Worm (Caenorhabditis elegans) whole organism, L4 larva: ENCODE data around the gene F55G1.7.

Experiments
- D1046.2 ChIP-seq: fragments of 200-800 bp; sonication (Bioruptor generic); IDR thresholded peaks from 2 replicates; pipeline ENCODE4 v1.3.6; 2022; ENCODE audit warnings: missing genetic modification characterization, missing compliant biosample characterization
- F10B5.3 ChIP-seq: sonication (generic microtip); optimal IDR thresholded peaks from 2 replicates; lab custom pipeline; 2016; ENCODE audit warnings: mild to moderate bottlenecking, missing genetic modification characterization, missing compliant biosample characterization
- F26F4.8 ChIP-seq: fragments of 200-800 bp; sonication (Bioruptor generic); conservative IDR thresholded peaks from 2 replicates; pipeline ENCODE4 v1.3.6; 2022; ENCODE audit warnings: missing genetic modification characterization, missing compliant biosample characterization
- F37D6.2 ChIP-seq: sonication (generic microtip); optimal IDR thresholded peaks from 2 replicates; lab custom pipeline; 2016; ENCODE audit warnings: mild to moderate bottlenecking, missing genetic modification characterization, missing compliant biosample characterization
- F49E8.2 ChIP-seq: sonication (generic microtip); optimal IDR thresholded peaks from 2 replicates; lab custom pipeline; 2016; ENCODE audit warnings: missing compliant biosample characterization, mild to moderate bottlenecking, missing genetic modification characterization, borderline replicate concordance
- T20F7.1 ChIP-seq: fragments of 200-800 bp; sonication (Bioruptor generic); optimal IDR thresholded peaks from 2 replicates; lab custom pipeline; 2018; ENCODE audit warnings: mild to moderate bottlenecking, missing genetic modification characterization, missing compliant biosample characterization
- T26A8.4 ChIP-seq: fragments of 200-800 bp; sonication (Bioruptor generic); IDR thresholded peaks from 2 replicates; pipeline ENCODE4 v1.3.6; 2022; ENCODE audit warnings: missing genetic modification characterization, missing compliant biosample characterization
- Y105C5A.15 ChIP-seq: fragments of 200-800 bp; sonication (Bioruptor generic); IDR thresholded peaks from 2 replicates; pipeline ENCODE4 v1.3.6; 2022; ENCODE audit warnings: missing genetic modification characterization, missing compliant biosample characterization
- Y5F2A.4 ChIP-seq: fragments of 200-800 bp; sonication (Bioruptor generic); optimal IDR thresholded peaks from 2 replicates; lab custom pipeline; 2018; ENCODE audit warnings: mild to moderate bottlenecking, missing genetic modification characterization, missing compliant biosample characterization
- Y75B8A.6 ChIP-seq: fragments of 200-800 bp; sonication (Bioruptor generic); IDR thresholded peaks from 2 replicates; pipeline ENCODE4 v1.3.6; 2022; ENCODE audit warnings: missing genetic modification reagents, missing genetic modification characterization, missing compliant biosample characterization
- attf-4 ChIP-seq: sonication (generic microtip); optimal IDR thresholded peaks from 3 replicates; lab custom pipeline; 2017; ENCODE audit warnings: missing biosample characterization, missing genetic modification characterization
- ceh-32 ChIP-seq: sonication (generic microtip); optimal IDR thresholded peaks from 2 replicates; lab custom pipeline; 2016; ENCODE audit warnings: mild to moderate bottlenecking, missing genetic modification characterization, missing compliant biosample characterization; ENCODE audit not compliant: poor library complexity
- ceh-44 ChIP-seq: fragments of 200-800 bp; sonication (Bioruptor generic); IDR thresholded peaks from 2 replicates; pipeline ENCODE4 v1.3.6; 2022; ENCODE audit warnings: missing genetic modification reagents, missing genetic modification characterization, missing compliant biosample characterization
- ceh-82 ChIP-seq: sonication (generic microtip); optimal IDR thresholded peaks from 2 replicates; lab custom pipeline; 2017; ENCODE audit warnings: missing biosample characterization, missing genetic modification characterization
- ces-1 ChIP-seq: fragments of 150-350 bp; sonication (generic microtip); optimal IDR thresholded peaks from 4 replicates; lab custom pipeline; 2014; ENCODE audit warnings: missing biosample characterization, missing genetic modification reagents, missing genetic modification characterization
- daf-16 ChIP-seq, 3 experiments: sonication (generic microtip); optimal IDR thresholded peaks; 2 replicates each; lab custom pipeline; 2016 to 2017; ENCODE audit warnings: missing genetic modification characterization in 3 of 3, missing genetic modification reagents in 3 of 3, mild to moderate bottlenecking in 2 of 3, missing compliant biosample characterization in 2 of 3, missing biosample characterization in 1 of 3, moderate library complexity in 1 of 3
- dmd-9 ChIP-seq: fragments of 200-800 bp; sonication (Bioruptor generic); IDR thresholded peaks from 2 replicates; pipeline ENCODE4 v1.3.6; 2022; ENCODE audit warnings: missing genetic modification reagents, missing genetic modification characterization, missing compliant biosample characterization
- egl-27 ChIP-seq: sonication (generic microtip); optimal IDR thresholded peaks from 3 replicates; lab custom pipeline; 2017; ENCODE audit warnings: missing biosample characterization, missing genetic modification reagents, missing genetic modification characterization
- fkh-10 ChIP-seq: fragments of 150-350 bp; optimal IDR thresholded peaks from 2 replicates; lab custom pipeline; 2014; ENCODE audit warnings: missing biosample characterization, missing genetic modification reagents, missing genetic modification characterization
- fos-1 ChIP-seq: fragments of 150-350 bp; optimal IDR thresholded peaks from 2 replicates; lab custom pipeline; 2014; ENCODE audit warnings: missing biosample characterization, missing genetic modification characterization
- hif-1 ChIP-seq, 2 experiments: sonication (generic microtip); optimal IDR thresholded peaks; 2 replicates each; lab custom pipeline; 2016 to 2017; ENCODE audit warnings: missing compliant biosample characterization in 2 of 2, missing genetic modification characterization in 2 of 2, missing genetic modification reagents in 2 of 2, missing genotype in 2 of 2, mild to moderate bottlenecking in 1 of 2
- hlh-11 ChIP-seq: fragments of 200-800 bp; sonication (Bioruptor generic); optimal IDR thresholded peaks from 2 replicates; lab custom pipeline; 2018; ENCODE audit warnings: mild to moderate bottlenecking, missing genetic modification characterization, missing compliant biosample characterization
- hmg-1.1 ChIP-seq: fragments of 200-800 bp; sonication (Bioruptor generic); IDR thresholded peaks from 2 replicates; pipeline ENCODE4 v1.3.6; 2022; ENCODE audit warnings: missing genetic modification reagents, missing genetic modification characterization, missing compliant biosample characterization
- lin-1 ChIP-seq: fragments of 200-800 bp; sonication (Bioruptor generic); IDR thresholded peaks from 2 replicates; pipeline ENCODE4 v1.3.6; 2022; ENCODE audit warnings: missing genetic modification reagents, missing genetic modification characterization, missing compliant biosample characterization
- lin-13 ChIP-seq: fragments of 150-350 bp; optimal IDR thresholded peaks from 2 replicates; lab custom pipeline; 2014; ENCODE audit warnings: missing biosample characterization, missing genetic modification reagents, missing genetic modification characterization
- lin-15B ChIP-seq: fragments of 150-350 bp; sonication (generic microtip); optimal IDR thresholded peaks from 3 replicates; lab custom pipeline; 2014; ENCODE audit warnings: missing biosample characterization, missing genetic modification characterization
- lin-29 ChIP-seq: fragments of 200-800 bp; sonication (Bioruptor generic); IDR thresholded peaks from 2 replicates; pipeline ENCODE4 v1.3.6; 2022; ENCODE audit warnings: missing genetic modification reagents, missing genetic modification characterization, missing compliant biosample characterization
- lin-39 ChIP-seq: fragments of 150-350 bp; optimal IDR thresholded peaks from 2 replicates; lab custom pipeline; 2014; ENCODE audit warnings: missing biosample characterization, missing genetic modification reagents, missing genetic modification characterization
- mep-1 ChIP-seq: fragments of 150-350 bp; sonication (generic microtip); optimal IDR thresholded peaks from 3 replicates; lab custom pipeline; 2014; ENCODE audit warnings: missing biosample characterization, missing genetic modification characterization
- nhr-10 ChIP-seq: fragments of 150-350 bp; optimal IDR thresholded peaks from 2 replicates; lab custom pipeline; 2014; ENCODE audit warnings: missing biosample characterization, missing genetic modification characterization
- nhr-237 ChIP-seq: sonication (generic microtip); optimal IDR thresholded peaks from 2 replicates; lab custom pipeline; 2017; ENCODE audit warnings: missing biosample characterization, missing genetic modification characterization
- nhr-25 ChIP-seq: sonication (generic microtip); optimal IDR thresholded peaks from 2 replicates; lab custom pipeline; 2017; ENCODE audit warnings: missing genetic modification characterization, mild to moderate bottlenecking, missing compliant biosample characterization, antibody characterized with exemption, moderate library complexity, borderline replicate concordance; ENCODE audit not compliant: insufficient read depth
- nhr-28 ChIP-seq: fragments of 150-350 bp; optimal IDR thresholded peaks from 2 replicates; lab custom pipeline; 2014; ENCODE audit warnings: missing biosample characterization, missing genetic modification characterization
- nhr-42 ChIP-seq: fragments of 200-800 bp; sonication (Bioruptor generic); IDR thresholded peaks from 2 replicates; pipeline ENCODE4 v1.3.6; 2022; ENCODE audit warnings: missing genetic modification characterization, missing compliant biosample characterization
- nhr-6 ChIP-seq: fragments of 150-350 bp; optimal IDR thresholded peaks from 2 replicates; lab custom pipeline; 2014; ENCODE audit warnings: missing biosample characterization, missing genetic modification characterization
- nhr-76 ChIP-seq: fragments of 150-350 bp; optimal IDR thresholded peaks from 2 replicates; lab custom pipeline; 2014; ENCODE audit warnings: missing biosample characterization, missing genetic modification characterization
- nhr-77 ChIP-seq: fragments of 150-350 bp; optimal IDR thresholded peaks from 2 replicates; lab custom pipeline; 2014; ENCODE audit warnings: missing biosample characterization, missing genetic modification characterization
- pha-4 ChIP-seq, 2 experiments: fragments of 150-350 bp in 1 of 2; fragments of 200-800 bp in 1 of 2; sonication (Bioruptor generic) in 1 of 2; IDR thresholded peaks in 1 of 2; optimal IDR thresholded peaks in 1 of 2; 2 replicates each; pipeline versions ENCODE4 v1.3.6 to Lab custom; 2014 to 2022; ENCODE audit warnings: missing genetic modification characterization in 2 of 2, missing genetic modification reagents in 2 of 2, missing biosample characterization in 1 of 2, missing compliant biosample characterization in 1 of 2
- pqm-1 ChIP-seq: sonication (generic microtip); optimal IDR thresholded peaks from 2 replicates; lab custom pipeline; 2017; ENCODE audit warnings: missing biosample characterization, missing genetic modification characterization
- rbr-2 ChIP-seq: sonication (generic microtip); optimal IDR thresholded peaks from 2 replicates; lab custom pipeline; 2016; ENCODE audit warnings: missing genotype, missing genetic modification characterization, missing compliant biosample characterization
- skn-1 ChIP-seq: fragments of 150-350 bp; optimal IDR thresholded peaks from 2 replicates; lab custom pipeline; 2014; ENCODE audit warnings: missing biosample characterization, missing genetic modification characterization
- spr-1 ChIP-seq: sonication (generic microtip); optimal IDR thresholded peaks from 2 replicates; lab custom pipeline; 2016; ENCODE audit warnings: mild to moderate bottlenecking, missing genetic modification characterization, missing compliant biosample characterization
- spr-3 ChIP-seq: fragments of 200-800 bp; sonication (Bioruptor generic); optimal IDR thresholded peaks from 2 replicates; lab custom pipeline; 2018; ENCODE audit warnings: mild to moderate bottlenecking, missing genetic modification characterization, missing compliant biosample characterization
- tra-1 ChIP-seq: fragments of 200-800 bp; sonication (Bioruptor generic); IDR thresholded peaks from 2 replicates; pipeline ENCODE4 v1.3.6; 2022; ENCODE audit warnings: missing genetic modification reagents, missing genetic modification characterization, missing compliant biosample characterization
- unc-62 ChIP-seq, 3 experiments: fragments of 150-350 bp in 1 of 3; sonication (generic microtip); optimal IDR thresholded peaks in 2 of 3; peaks in 1 of 3; 1 replicate in 1 of 3; 2 replicates in 2 of 3; lab custom pipeline; 2014 to 2017; ENCODE audit warnings: missing biosample characterization in 3 of 3, missing genetic modification characterization in 3 of 3, missing genetic modification reagents in 3 of 3, missing genotype in 1 of 3
- vab-7 ChIP-seq: fragments of 200-800 bp; sonication (Bioruptor generic); IDR thresholded peaks from 2 replicates; pipeline ENCODE4 v1.3.6; 2022; ENCODE audit warnings: missing genetic modification reagents, missing genetic modification characterization, missing compliant biosample characterization
- ztf-11 ChIP-seq: fragments of 150-350 bp; optimal IDR thresholded peaks from 2 replicates; lab custom pipeline; 2014; ENCODE audit warnings: missing biosample characterization, missing genetic modification characterization
- ztf-7 ChIP-seq: fragments of 150-350 bp; optimal IDR thresholded peaks from 2 replicates; lab custom pipeline; 2014; ENCODE audit warnings: missing biosample characterization, missing genetic modification characterization

The F55G1.7 gene

ce11 chrIV:7486201-7486947 is 16.7 kb upstream of the F55G1.7 start, which contains the start of the genes his-61 and his-62:
Gene his-61 (minus strand): TSS chrIV:7486217.
Gene his-62 (plus strand): TSS chrIV:7486545.
- peak; percentile 10 for TF ChIP-seq F49E8.2
- TF ChIP-seq T20F7.1 (GFP tag; lab: Kevin White, UChicago): peak; percentile 67
- peak; percentile 6 for TF ChIP-seq nhr-10 (tag; lab: Kevin White, UChicago)
- TF ChIP-seq tra-1 (GFP tag; lab: Robert Waterston, UW): 0 out of 2 replicates have a peak, but pooled peaks have one; percentile 43
- TF ChIP-seq lin-1: peak; percentile 45; the same call in 1 of the 2 replicates
- peak; percentile 79; the same call in 1 of the 2 replicates for TF ChIP-seq nhr-42
- peak; percentile 30 for TF ChIP-seq pqm-1
- no peak for TF ChIP-seq ceh-44 (GFP tag; lab: Robert Waterston, UW)
- TF ChIP-seq hif-1 (tag; optimal IDR thresholded peaks at IDR 0.05; lab: Kevin White, UChicago): peak in 1 of 2 experiments; percentile 22
- TF ChIP-seq hlh-11: peak; percentile 91
- peak; percentile 48; the same call in 1 of the 2 replicates for TF ChIP-seq hmg-1.1
- TF ChIP-seq attf-4 (tag; lab: Kevin White, UChicago): no peak
- TF ChIP-seq lin-39 (tag; lab: Kevin White, UChicago): no peak
- TF ChIP-seq mep-1: peak; percentile 90
- peak in 1 of 2 experiments; percentile 17 for TF ChIP-seq daf-16 (GFP tag; optimal IDR thresholded peaks at IDR 0.05; lab: Kevin White, UChicago)
- peak; percentile 87 for TF ChIP-seq daf-16 (tag; optimal IDR thresholded peaks at IDR 0.05; lab: Kevin White, UChicago)
- peak; percentile 36 for TF ChIP-seq lin-13 (GFP tag; lab: Kevin White, UChicago)
- peak; percentile 18 for TF ChIP-seq nhr-28 (tag; lab: Kevin White, UChicago)
- TF ChIP-seq ceh-32: no peak
- TF ChIP-seq ztf-11 (tag; lab: Kevin White, UChicago): no peak
- TF ChIP-seq fkh-10 (GFP tag; lab: Kevin White, UChicago): no peak
- no peak for TF ChIP-seq spr-3 (GFP tag; lab: Kevin White, UChicago)
- no peak for TF ChIP-seq egl-27
- TF ChIP-seq D1046.2: 0 out of 2 replicates have a peak, but pooled peaks have one; percentile 40
- peak; percentile 70 for TF ChIP-seq T26A8.4 (GFP tag; lab: Robert Waterston, UW)
- no peak for TF ChIP-seq spr-1 (tag; lab: Kevin White, UChicago)
- no peak for TF ChIP-seq ces-1 (GFP tag; lab: Kevin White, UChicago)
- peak in 1 of 2 experiments; percentile 87 for TF ChIP-seq unc-62 (GFP tag; optimal IDR thresholded peaks at IDR 0.05 in 1 of 2; lab: Kevin White, UChicago)
- TF ChIP-seq unc-62 (tag; optimal IDR thresholded peaks at IDR 0.05; lab: Kevin White, UChicago): no peak
- TF ChIP-seq ceh-82 (tag; lab: Kevin White, UChicago): no peak
- TF ChIP-seq pha-4 (GFP tag; IDR thresholded peaks at IDR 0.05; lab: Robert Waterston, UW): peak; percentile 66; the same call in 1 of the 2 replicates
- TF ChIP-seq pha-4 (tag; optimal IDR thresholded peaks at IDR 0.05; lab: Kevin White, UChicago): no peak
- no peak for TF ChIP-seq lin-29 (GFP tag; lab: Robert Waterston, UW)
- TF ChIP-seq skn-1: no peak
- TF ChIP-seq fos-1 (tag; lab: Kevin White, UChicago): no peak
- no peak for TF ChIP-seq nhr-76 (tag; lab: Kevin White, UChicago)
- peak; percentile 74 for TF ChIP-seq nhr-6 (tag; lab: Kevin White, UChicago)
- TF ChIP-seq dmd-9 (GFP tag; lab: Robert Waterston, UW): no peak
- no peak for TF ChIP-seq Y105C5A.15
- TF ChIP-seq rbr-2 (tag; lab: Kevin White, UChicago): peak; percentile 74
- TF ChIP-seq nhr-77 (tag; lab: Kevin White, UChicago): peak; percentile 20
- TF ChIP-seq vab-7 (GFP tag; lab: Robert Waterston, UW): peak; percentile 40; the same call in 1 of the 2 replicates
- no peak for TF ChIP-seq ztf-7 (tag; lab: Kevin White, UChicago)
- TF ChIP-seq F26F4.8: no peak; the same call in 1 of the 2 replicates
- no peak for TF ChIP-seq nhr-237 (tag; lab: Kevin White, UChicago)
- peak; percentile 8 for TF ChIP-seq nhr-25 (tag; lab: Kevin White, UChicago)
- TF ChIP-seq Y75B8A.6 (GFP tag; lab: Robert Waterston, UW): no peak
- no peak for TF ChIP-seq lin-15B (tag; lab: Kevin White, UChicago)
- no peak for TF ChIP-seq Y5F2A.4
- TF ChIP-seq F10B5.3 (tag; lab: Kevin White, UChicago): peak; percentile 72
- no peak for TF ChIP-seq F37D6.2 (tag; lab: Kevin White, UChicago)
